Fruit fly (Drosophila melanogaster): ENCODE data around the gene CG34376.
A peak's percentile ranks its signal among the peaks of the same experiment; 100 is the strongest.

DNA sequence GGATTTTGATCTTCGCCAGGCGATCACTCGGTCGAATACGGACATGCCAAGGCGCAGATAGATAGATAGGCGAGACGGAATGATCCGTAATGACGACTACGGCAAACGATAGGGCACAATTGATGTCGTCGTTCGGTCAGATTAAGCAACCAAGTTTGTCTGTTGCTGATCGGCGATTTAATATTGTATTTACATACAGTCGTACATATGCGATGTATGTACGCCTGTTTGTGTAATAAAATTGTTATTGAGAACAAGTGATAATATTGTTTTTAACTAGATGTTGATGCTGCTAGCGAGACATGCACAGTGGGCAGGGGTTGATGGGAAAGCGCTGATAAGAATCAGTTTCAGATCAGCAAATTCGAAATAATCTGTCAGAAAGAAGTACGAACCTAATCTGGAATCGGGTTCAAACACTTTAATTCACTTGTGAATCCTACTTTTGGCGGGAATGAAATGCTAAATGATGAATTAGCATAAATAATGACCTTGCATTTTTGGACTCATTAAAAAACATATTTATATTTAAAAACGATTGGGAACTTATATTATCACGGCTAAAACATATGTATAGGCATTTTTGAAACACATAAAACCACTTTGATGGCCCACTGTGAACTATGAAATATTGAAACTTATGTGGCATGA lies 7.6 kb downstream of the CG34376 start:
- no peak for TF ChIP-seq Hand (GFP tag; optimal IDR thresholded peaks at IDR 0.05)
- TF ChIP-seq Rx (GFP tag; IDR thresholded peaks at IDR 0.05) = no peak
- peak; percentile 6 for TF ChIP-seq CG16815 (GFP tag; optimal IDR thresholded peaks at IDR 0.05)
- no peak for TF ChIP-seq CG6689 (GFP tag; IDR thresholded peaks at IDR 0.05)
